Fruit fly (Drosophila melanogaster) whole organism, prepupa: ENCODE results near the gene CG14020.

ENCODE experiments used
- CG34406 ChIP-seq: fragments of 200-800 bp; sonication (Bioruptor generic); optimal IDR thresholded peaks from 3 replicates; lab custom pipeline; 2016; ENCODE audit warnings: missing biosample characterization, missing genetic modification characterization
- CG7368 ChIP-seq: fragments of 200-800 bp; sonication (Bioruptor generic); optimal IDR thresholded peaks from 3 replicates; lab custom pipeline; 2016; ENCODE audit warnings: missing biosample characterization, missing genetic modification characterization
- CG8632 ChIP-seq: fragments of 200-800 bp; sonication (Bioruptor generic); optimal IDR thresholded peaks from 3 replicates; lab custom pipeline; 2016; ENCODE audit warnings: missing biosample characterization, missing genetic modification characterization
- fkh ChIP-seq: fragments of 200-800 bp; sonication (Bioruptor generic); optimal IDR thresholded peaks from 3 replicates; lab custom pipeline; 2017; ENCODE audit warnings: missing biosample characterization, mild to moderate bottlenecking, missing genetic modification characterization, moderate library complexity

dm6 chr2L:5483093-5483492 is 34.4 kb upstream of the CG14020 start:
- TF ChIP-seq CG8632 (GFP tag; lab: Kevin White, UChicago) = peak; percentile 56
- TF ChIP-seq CG34406 (GFP tag; lab: Kevin White, UChicago) = peak; percentile 68
- TF ChIP-seq CG7368 = peak; percentile 59
- no peak for TF ChIP-seq fkh (GFP tag; lab: Kevin White, UChicago)
